Worm (Caenorhabditis elegans) whole organism, L1 larva: ENCODE measurements around the gene Y116A8C.38.

Experiments used
- ama-1 ChIP-seq: fragments of 150-350 bp; optimal IDR thresholded peaks from 2 replicates; lab custom pipeline; 2014
- elt-2 ChIP-seq: sonication (generic microtip); optimal IDR thresholded peaks from 2 replicates; lab custom pipeline; 2016; ENCODE audit warnings: missing genetic modification characterization, mild to moderate bottlenecking, inconsistent platforms, missing compliant biosample characterization, missing genetic modification reagents
- fkh-4 ChIP-seq: sonication (generic microtip); optimal IDR thresholded peaks from 2 replicates; lab custom pipeline; 2016; ENCODE audit warnings: missing compliant biosample characterization, missing genetic modification characterization, borderline replicate concordance
- lsy-2 ChIP-seq, 2 experiments: fragments of 150-350 bp; optimal IDR thresholded peaks; 2 replicates each; lab custom pipeline; 2014; ENCODE audit warnings: missing biosample characterization in 2 of 2, missing genetic modification characterization in 2 of 2
- nhr-12 ChIP-seq: sonication (generic microtip); optimal IDR thresholded peaks from 2 replicates; lab custom pipeline; 2017; ENCODE audit warnings: missing biosample characterization, missing genetic modification characterization
- nhr-19 ChIP-seq: fragments of 200-800 bp; sonication (Bioruptor generic); conservative IDR thresholded peaks from 2 replicates; pipeline ENCODE4 v1.3.6; 2022; ENCODE audit warnings: missing genetic modification characterization, missing compliant biosample characterization
- nhr-237 ChIP-seq: fragments of 150-350 bp; optimal IDR thresholded peaks from 2 replicates; lab custom pipeline; 2014; ENCODE audit warnings: missing biosample characterization, missing genetic modification characterization
- nhr-71 ChIP-seq: sonication (generic microtip); optimal IDR thresholded peaks from 2 replicates; lab custom pipeline; 2016; ENCODE audit warnings: mild to moderate bottlenecking, missing genetic modification characterization, moderate library complexity, missing compliant biosample characterization
- nhr-76 ChIP-seq: sonication (generic microtip); optimal IDR thresholded peaks from 2 replicates; lab custom pipeline; 2017; ENCODE audit warnings: missing biosample characterization, missing genetic modification characterization
- nhr-77 ChIP-seq: fragments of 150-350 bp; optimal IDR thresholded peaks from 2 replicates; lab custom pipeline; 2014; ENCODE audit warnings: missing biosample characterization, missing genetic modification characterization
- pqm-1 ChIP-seq: sonication (generic microtip); optimal IDR thresholded peaks from 3 replicates; lab custom pipeline; 2017; ENCODE audit warnings: missing biosample characterization, missing genetic modification characterization
- skn-1 ChIP-seq: fragments of 150-350 bp; optimal IDR thresholded peaks from 2 replicates; lab custom pipeline; 2014; ENCODE audit warnings: missing biosample characterization, missing genetic modification characterization
- vab-15 ChIP-seq: sonication (generic microtip); optimal IDR thresholded peaks from 2 replicates; lab custom pipeline; 2017; ENCODE audit warnings: missing genotype, mild to moderate bottlenecking, missing genetic modification characterization, missing compliant biosample characterization
- ztf-4 ChIP-seq: fragments of 150-350 bp; optimal IDR thresholded peaks from 2 replicates; lab custom pipeline; 2014; ENCODE audit warnings: missing biosample characterization, missing genetic modification characterization

- TF ChIP-seq nhr-71 (tag; lab: Kevin White, UChicago): no peak
- TF ChIP-seq pqm-1 (tag; lab: Kevin White, UChicago): no peak
- TF ChIP-seq fkh-4 (tag; lab: Kevin White, UChicago): no peak
- no peak for TF ChIP-seq nhr-12 (tag; lab: Kevin White, UChicago)
- no peak for TF ChIP-seq lsy-2 (tag; optimal IDR thresholded peaks at IDR 0.05; lab: Kevin White, UChicago)
- no peak for TF ChIP-seq ama-1 (lab: Kevin White, UChicago)
- TF ChIP-seq elt-2 (tag; lab: Kevin White, UChicago): no peak
- no peak for TF ChIP-seq nhr-77 (tag; lab: Kevin White, UChicago)
- no peak for TF ChIP-seq nhr-19
- TF ChIP-seq skn-1 (tag; lab: Kevin White, UChicago): no peak
- TF ChIP-seq nhr-237 (tag; lab: Kevin White, UChicago): no peak
- TF ChIP-seq nhr-76: no peak
- TF ChIP-seq ztf-4: no peak
- no peak for TF ChIP-seq vab-15 (tag; lab: Kevin White, UChicago)
Observed at ce11 chrIV:17084839-17085238, 46.5 kb upstream of the Y116A8C.38 start.
